Worm (Caenorhabditis elegans): ENCODE results near the gene C06E7.2.

Gene C06E7.2

DNA sequence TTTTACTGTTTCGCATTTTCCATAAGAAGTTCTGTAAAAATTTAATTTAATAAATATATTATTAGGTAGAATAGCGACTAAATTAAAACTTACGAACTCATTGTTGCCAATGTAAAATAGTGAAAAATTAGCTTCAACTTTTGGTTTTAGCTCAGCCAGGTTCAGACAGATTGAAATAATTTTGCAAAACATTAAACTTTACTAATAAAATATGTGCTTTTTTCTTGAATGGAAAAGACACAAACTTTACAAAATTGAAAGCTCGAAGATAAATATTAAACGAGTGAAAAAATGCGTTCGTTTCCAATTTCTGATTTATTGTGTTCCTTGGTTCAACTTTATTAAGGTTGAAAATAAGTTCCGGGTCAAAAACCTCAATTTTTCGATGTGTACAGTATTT, 40.6 kb downstream of the C06E7.2 start, which contains the start of gene srv-22:
Gene srv-22, minus strand, starts transcription at position 101 of the 400 bp plus-strand sequence.
- TF ChIP-seq cey-2 (tag; optimal IDR thresholded peaks at IDR 0.05; ENCODE audit: borderline replicate concordance, insufficient read depth) (no peak), egl-43 (GFP tag; IDR thresholded peaks at IDR 0.05) (no peak), zip-2 (tag; optimal IDR thresholded peaks at IDR 0.05) (no peak), daf-8 (GFP tag; IDR thresholded peaks at IDR 0.05) (no peak), Y48G9A.11 (GFP tag; IDR thresholded peaks at IDR 0.05) (no peak), aha-1 (tag) (no peak), F37D6.2 (tag; optimal IDR thresholded peaks at IDR 0.05) (no peak), D1046.2 (GFP tag; IDR thresholded peaks at IDR 0.05) (no peak), jun-1 (tag; optimal IDR thresholded peaks at IDR 0.05) (no peak), set-16 (GFP tag; IDR thresholded peaks at IDR 0.05) (no peak), zfp-3 (GFP tag; conservative IDR thresholded peaks at IDR 0.05) (no peak)

DNA sequence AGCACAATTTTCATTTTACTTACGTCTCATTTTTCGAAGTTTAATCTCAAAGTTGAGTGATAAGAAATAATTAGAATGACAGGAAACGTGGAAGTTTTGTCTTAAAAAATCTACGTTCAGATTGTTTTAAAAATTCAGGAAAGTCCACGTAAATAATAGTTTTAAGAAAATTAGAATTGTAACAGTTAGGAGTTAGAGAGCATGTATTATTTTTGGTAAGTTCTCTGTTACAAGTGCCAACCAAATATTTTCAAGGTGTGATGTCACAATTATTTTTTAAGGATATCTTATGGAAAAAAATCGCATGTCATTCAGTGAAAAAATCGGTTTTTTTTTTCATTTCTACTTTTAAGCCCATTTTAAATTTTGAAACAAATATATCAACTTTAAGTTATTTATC, 45.2 kb downstream of the C06E7.2 start, which contains the start of gene H04M03.11:
Gene H04M03.11, minus strand, starts transcription at position 101 of the 400 bp plus-strand sequence.
- TF ChIP-seq gei-8 (GFP tag; optimal IDR thresholded peaks at IDR 0.05) (no peak), daf-8 (GFP tag; IDR thresholded peaks at IDR 0.05) (no peak), tra-1 (GFP tag; IDR thresholded peaks at IDR 0.05) (no peak), unc-62 (GFP tag; optimal IDR thresholded peaks at IDR 0.05 in 1 of 2) (no peak), unc-62 (tag; optimal IDR thresholded peaks at IDR 0.05) (no peak), lin-15B (tag; optimal IDR thresholded peaks at IDR 0.05) (no peak), Y5F2A.4 (GFP tag; optimal IDR thresholded peaks at IDR 0.05) (no peak), php-3 (GFP tag; IDR thresholded peaks at IDR 0.05) (no peak), hmg-1.1 (GFP tag; IDR thresholded peaks at IDR 0.05) (no peak), R02D3.7 (tag; optimal IDR thresholded peaks at IDR 0.05) (no peak), attf-4 (tag; optimal IDR thresholded peaks at IDR 0.05) (no peak)

ce11 chrIV:5885180-5885887, 46.1 kb downstream of the C06E7.2 start, which contains the start of gene glf-1:
glf-1 (plus strand) TSS chrIV:5885835.
- no peak for TF ChIP-seq egl-27 (tag; optimal IDR thresholded peaks at IDR 0.05)
- peak in 1 of 2 experiments; percentile 29 for TF ChIP-seq unc-62 (GFP tag; optimal IDR thresholded peaks at IDR 0.05 in 1 of 2)
- no peak for TF ChIP-seq unc-62 (tag; optimal IDR thresholded peaks at IDR 0.05)

ce11 chrIV:5886605-5887004, 47.3 kb downstream of the C06E7.2 start:
- TF ChIP-seq mxl-2 (GFP tag; conservative IDR thresholded peaks at IDR 0.05) (no peak), madf-9 (GFP tag; conservative IDR thresholded peaks at IDR 0.05) (no peak), ama-1 (optimal IDR thresholded peaks at IDR 0.05) (no peak), aly-2 (tag; optimal IDR thresholded peaks at IDR 0.05) (no peak), spr-3 (GFP tag; optimal IDR thresholded peaks at IDR 0.05) (no peak), nhr-10 (tag; optimal IDR thresholded peaks at IDR 0.05) (no peak), fos-1 (tag; optimal IDR thresholded peaks at IDR 0.05) (no peak), spr-1 (tag; optimal IDR thresholded peaks at IDR 0.05) (no peak), daf-8 (GFP tag; IDR thresholded peaks at IDR 0.05) (no peak), vab-7 (GFP tag; IDR thresholded peaks at IDR 0.05) (no peak), lir-3 (tag; optimal IDR thresholded peaks at IDR 0.05) (no peak)

- TF ChIP-seq dmd-6 (GFP tag; IDR thresholded peaks at IDR 0.05), result no peak
- no peak for TF ChIP-seq jun-1 (tag; optimal IDR thresholded peaks at IDR 0.05)
- TF ChIP-seq lir-3 (tag; optimal IDR thresholded peaks at IDR 0.05), result no peak
- TF ChIP-seq aha-1 (tag), result no peak
Observed at ce11 chrIV:5891265-5891664, 52.0 kb downstream of the C06E7.2 start, which contains the start of gene H04M03.3. H04M03.3 (plus strand) TSS chrIV:5891565.

Measured in whole organism, L4 larva.